Fruit fly (Drosophila melanogaster) whole organism, embryonic: Measurements from ENCODE around the gene CG42366.

Experiments
- Atf6 ChIP-seq: fragments of 200-800 bp; sonication (Bioruptor generic); IDR thresholded peaks from 2 replicates; pipeline ENCODE4 v1.3.6; 2022; ENCODE audit warnings: missing biosample characterization, missing genetic modification characterization
- CG12071 ChIP-seq: fragments of 200-800 bp; sonication (Bioruptor generic); optimal IDR thresholded peaks from 3 replicates; lab custom pipeline; 2018; ENCODE audit warnings: missing biosample characterization, mild to moderate bottlenecking, missing genetic modification characterization
- CG1602 ChIP-seq: fragments of 200-800 bp; sonication (Bioruptor generic); optimal IDR thresholded peaks from 3 replicates; lab custom pipeline; 2016; ENCODE audit warnings: missing biosample characterization, missing genetic modification characterization
- CG17361 ChIP-seq: fragments of 200-800 bp; sonication (Bioruptor generic); IDR thresholded peaks from 3 replicates; pipeline ENCODE4 v1.3.6; 2022; ENCODE audit warnings: missing biosample characterization, missing genetic modification characterization
- CG17568 ChIP-seq: fragments of 200-800 bp; sonication (Bioruptor generic); optimal IDR thresholded peaks from 2 replicates; lab custom pipeline; 2018; ENCODE audit warnings: missing biosample characterization, mild to moderate bottlenecking, missing genetic modification characterization, moderate library complexity
- CG17612 ChIP-seq: fragments of 200-800 bp; sonication (Bioruptor generic); IDR thresholded peaks from 2 replicates; pipeline ENCODE4 v1.3.6; 2022; ENCODE audit warnings: missing biosample characterization, missing genetic modification characterization
- CG31224 ChIP-seq: fragments of 200-800 bp; sonication (Bioruptor generic); IDR thresholded peaks from 2 replicates; pipeline ENCODE4 v1.3.6; 2022; ENCODE audit warnings: missing biosample characterization, missing genetic modification characterization
- CG31388 ChIP-seq: fragments of 200-800 bp; sonication (Bioruptor generic); optimal IDR thresholded peaks from 2 replicates; lab custom pipeline; 2016; ENCODE audit warnings: missing biosample characterization, missing genetic modification characterization
- CG4404 ChIP-seq: fragments of 200-800 bp; sonication (Bioruptor generic); IDR thresholded peaks from 2 replicates; pipeline ENCODE4 v1.3.6; 2022; ENCODE audit warnings: missing biosample characterization, missing genetic modification characterization
- CG4617 ChIP-seq: fragments of 200-800 bp; sonication (Bioruptor generic); optimal IDR thresholded peaks from 3 replicates; lab custom pipeline; 2016; ENCODE audit warnings: missing biosample characterization, missing genetic modification characterization, borderline replicate concordance
- CG7745 ChIP-seq: fragments of 200-800 bp; sonication (Bioruptor generic); optimal IDR thresholded peaks from 2 replicates; lab custom pipeline; 2018; ENCODE audit warnings: missing biosample characterization, mild to moderate bottlenecking, missing genetic modification characterization, moderate library complexity
- CG8290 ChIP-seq, 3 experiments: fragments of 200-800 bp; sonication (Bioruptor generic); optimal IDR thresholded peaks; 2 replicates each; lab custom pipeline; 2016 to 2019; ENCODE audit warnings: missing biosample characterization in 3 of 3, missing genetic modification characterization in 3 of 3, mild to moderate bottlenecking in 2 of 3, moderate library complexity in 1 of 3
- CG9817 ChIP-seq: fragments of 200-800 bp; sonication (Bioruptor generic); optimal IDR thresholded peaks from 2 replicates; lab custom pipeline; 2018; ENCODE audit warnings: missing biosample characterization, mild to moderate bottlenecking, missing genetic modification characterization, moderate library complexity
- CHES-1-like ChIP-seq: fragments of 200-800 bp; sonication (Bioruptor generic); optimal IDR thresholded peaks from 2 replicates; lab custom pipeline; 2016; ENCODE audit warnings: missing biosample characterization, missing genetic modification characterization
- Chrac-16 ChIP-seq: fragments of 200-800 bp; sonication (Bioruptor generic); optimal IDR thresholded peaks from 3 replicates; lab custom pipeline; 2016; ENCODE audit warnings: missing biosample characterization, missing genetic modification characterization
- Dll ChIP-seq: fragments of 200-800 bp; sonication (Bioruptor generic); IDR thresholded peaks from 4 replicates; pipeline ENCODE4 v1.3.6; 2022; ENCODE audit warnings: missing biosample characterization, missing genetic modification characterization; ENCODE audit not compliant: partially characterized antibody
- Hr51 ChIP-seq, 2 experiments: fragments of 200-800 bp; sonication (Bioruptor generic); optimal IDR thresholded peaks; 2 replicates in 1 of 2; 3 replicates in 1 of 2; lab custom pipeline; 2016 to 2018; ENCODE audit warnings: missing biosample characterization in 2 of 2, missing genetic modification characterization in 2 of 2, mild to moderate bottlenecking in 1 of 2, moderate library complexity in 1 of 2
- NC2α ChIP-seq: fragments of 200-800 bp; sonication (Bioruptor generic); optimal IDR thresholded peaks from 2 replicates; lab custom pipeline; 2016; ENCODE audit warnings: missing biosample characterization, missing genetic modification characterization
- Scr ChIP-seq: fragments of 200-800 bp; sonication (Bioruptor generic); IDR thresholded peaks from 2 replicates; pipeline ENCODE4 v1.3.6; 2022; ENCODE audit warnings: missing biosample characterization, missing genetic modification characterization; ENCODE audit not compliant: partially characterized antibody
- Sox100B ChIP-seq: fragments of 200-800 bp; sonication (Bioruptor generic); optimal IDR thresholded peaks from 3 replicates; lab custom pipeline; 2018; ENCODE audit warnings: missing biosample characterization, mild to moderate bottlenecking, missing genetic modification characterization
- Stat92E ChIP-seq, 3 experiments: fragments of >200 bp in 2 of 3; fragments of 200-800 bp in 1 of 3; sonication (Bioruptor generic) in 1 of 3; optimal IDR thresholded peaks; 2 replicates each; lab custom pipeline; 2017 to 2019; ENCODE audit warnings: missing biosample characterization in 3 of 3, missing genetic modification characterization in 3 of 3, mild to moderate bottlenecking in 1 of 3, moderate library complexity in 1 of 3
- Xbp1 ChIP-seq: fragments of 200-800 bp; sonication (Bioruptor generic); optimal IDR thresholded peaks from 3 replicates; lab custom pipeline; 2016; ENCODE audit warnings: missing biosample characterization, mild to moderate bottlenecking, missing genetic modification characterization
- ash1 ChIP-seq: fragments of 200-800 bp; sonication (Bioruptor generic); optimal IDR thresholded peaks from 2 replicates; lab custom pipeline; 2018; ENCODE audit warnings: missing biosample characterization, mild to moderate bottlenecking, missing genetic modification characterization
- bowl ChIP-seq: fragments of 200-800 bp; sonication (Bioruptor generic); IDR thresholded peaks from 2 replicates; pipeline ENCODE4 v1.3.6; 2022; ENCODE audit warnings: missing biosample characterization, missing genetic modification characterization
- chif ChIP-seq, 2 experiments: fragments of 200-800 bp; sonication (Bioruptor generic); optimal IDR thresholded peaks; 3 replicates each; lab custom pipeline; 2016; ENCODE audit warnings: missing biosample characterization in 2 of 2, missing genetic modification characterization in 2 of 2
- chm ChIP-seq: fragments of 200-800 bp; sonication (Bioruptor generic); IDR thresholded peaks from 2 replicates; pipeline ENCODE4 v1.3.6; 2022; ENCODE audit warnings: missing biosample characterization, missing genetic modification characterization
- crol ChIP-seq: fragments of 200-800 bp; sonication (Bioruptor generic); IDR thresholded peaks from 2 replicates; pipeline ENCODE4 v1.3.6; 2022; ENCODE audit warnings: missing biosample characterization, missing genetic modification characterization
- da ChIP-seq: fragments of 200-800 bp; sonication (Bioruptor generic); optimal IDR thresholded peaks from 2 replicates; lab custom pipeline; 2016; ENCODE audit warnings: missing biosample characterization, missing genetic modification characterization
- ewg ChIP-seq: fragments of 200-800 bp; sonication (Bioruptor generic); optimal IDR thresholded peaks from 3 replicates; lab custom pipeline; 2017; ENCODE audit warnings: mild to moderate bottlenecking, missing biosample characterization, missing genetic modification reagents, missing genetic modification characterization
- exex ChIP-seq: fragments of 200-800 bp; sonication (Bioruptor generic); optimal IDR thresholded peaks from 4 replicates; lab custom pipeline; 2018; ENCODE audit warnings: missing biosample characterization, mild to moderate bottlenecking, missing genetic modification characterization, moderate library complexity
- fd3F ChIP-seq: fragments of 200-800 bp; sonication (Bioruptor generic); optimal IDR thresholded peaks from 2 replicates; lab custom pipeline; 2018; ENCODE audit warnings: missing biosample characterization, mild to moderate bottlenecking, missing genetic modification characterization, moderate library complexity
- gem ChIP-seq: fragments of 200-800 bp; sonication (Bioruptor generic); optimal IDR thresholded peaks from 2 replicates; lab custom pipeline; 2019; ENCODE audit warnings: missing biosample characterization, mild to moderate bottlenecking, missing genetic modification characterization, moderate library complexity
- hkb ChIP-seq, 2 experiments: fragments of 200-800 bp in 1 of 2; fragments of >200 bp in 1 of 2; sonication (Bioruptor generic) in 1 of 2; IDR thresholded peaks in 1 of 2; optimal IDR thresholded peaks in 1 of 2; 2 replicates each; pipeline versions ENCODE4 v1.3.6 to Lab custom; 2017 to 2022; ENCODE audit warnings: missing biosample characterization in 1 of 2, missing genetic modification characterization in 1 of 2
- hth ChIP-seq: fragments of >200 bp; optimal IDR thresholded peaks from 2 replicates; lab custom pipeline; 2017; ENCODE audit warnings: inconsistent platforms
- luna ChIP-seq: fragments of 200-800 bp; sonication (Bioruptor generic); optimal IDR thresholded peaks from 2 replicates; lab custom pipeline; 2016; ENCODE audit warnings: missing biosample characterization, missing genetic modification characterization
- maf-S ChIP-seq: fragments of 200-800 bp; sonication (Bioruptor generic); optimal IDR thresholded peaks from 2 replicates; lab custom pipeline; 2016; ENCODE audit warnings: missing biosample characterization, missing genetic modification characterization
- odd ChIP-seq: fragments of 200-800 bp; sonication (Bioruptor generic); optimal IDR thresholded peaks from 2 replicates; lab custom pipeline; 2017; ENCODE audit warnings: missing biosample characterization, mild to moderate bottlenecking, missing genetic modification characterization
- onecut ChIP-seq: fragments of 200-800 bp; sonication (Bioruptor generic); IDR thresholded peaks from 2 replicates; pipeline ENCODE4 v1.3.6; 2022; ENCODE audit warnings: missing biosample characterization, missing genetic modification characterization
- pb ChIP-seq: fragments of 200-800 bp; sonication (Bioruptor generic); optimal IDR thresholded peaks from 3 replicates; lab custom pipeline; 2016; ENCODE audit warnings: missing biosample characterization, missing genetic modification characterization
- sc ChIP-seq, 3 experiments: fragments of >200 bp in 2 of 3; fragments of 200-800 bp in 1 of 3; sonication (Bioruptor generic) in 1 of 3; optimal IDR thresholded peaks; 2 replicates in 2 of 3; 3 replicates in 1 of 3; lab custom pipeline; 2017; ENCODE audit warnings: mild to moderate bottlenecking in 1 of 3, missing biosample characterization in 1 of 3, missing genetic modification characterization in 1 of 3, missing genetic modification reagents in 1 of 3
- sim ChIP-seq: fragments of 200-800 bp; sonication (Bioruptor generic); IDR thresholded peaks from 2 replicates; pipeline ENCODE4 v1.3.6; 2022; ENCODE audit warnings: missing biosample characterization, missing genetic modification characterization
- stwl ChIP-seq: fragments of 200-800 bp; sonication (Bioruptor generic); optimal IDR thresholded peaks from 3 replicates; lab custom pipeline; 2018; ENCODE audit warnings: missing biosample characterization, mild to moderate bottlenecking, missing genetic modification characterization, moderate library complexity
- tio ChIP-seq: fragments of 200-800 bp; sonication (Bioruptor generic); optimal IDR thresholded peaks from 2 replicates; lab custom pipeline; 2017; ENCODE audit warnings: missing biosample characterization, missing genetic modification characterization, inconsistent platforms
- twi ChIP-seq: fragments of 200-800 bp; optimal IDR thresholded peaks from 2 replicates; lab custom pipeline; 2019; ENCODE audit warnings: missing biosample characterization, mild to moderate bottlenecking, missing genetic modification characterization, moderate library complexity
- tx ChIP-seq: fragments of 200-800 bp; sonication (Bioruptor generic); optimal IDR thresholded peaks from 2 replicates; lab custom pipeline; 2016; ENCODE audit warnings: missing biosample characterization, missing genetic modification characterization
- vvl ChIP-seq: fragments of 200-800 bp; sonication (Bioruptor generic); IDR thresholded peaks from 2 replicates; pipeline ENCODE4 v1.3.6; 2022; ENCODE audit warnings: missing biosample characterization, missing genetic modification characterization
- wdn ChIP-seq: fragments of 200-800 bp; sonication (Bioruptor generic); IDR thresholded peaks from 2 replicates; pipeline ENCODE4 v1.3.6; 2022; ENCODE audit warnings: missing biosample characterization, missing genetic modification characterization
- zen2 ChIP-seq: fragments of 200-800 bp; sonication (Bioruptor generic); IDR thresholded peaks from 3 replicates; pipeline ENCODE4 v1.3.6; 2022; ENCODE audit warnings: missing biosample characterization, missing genetic modification characterization; ENCODE audit not compliant: partially characterized antibody

The CG42366 gene

DNA sequence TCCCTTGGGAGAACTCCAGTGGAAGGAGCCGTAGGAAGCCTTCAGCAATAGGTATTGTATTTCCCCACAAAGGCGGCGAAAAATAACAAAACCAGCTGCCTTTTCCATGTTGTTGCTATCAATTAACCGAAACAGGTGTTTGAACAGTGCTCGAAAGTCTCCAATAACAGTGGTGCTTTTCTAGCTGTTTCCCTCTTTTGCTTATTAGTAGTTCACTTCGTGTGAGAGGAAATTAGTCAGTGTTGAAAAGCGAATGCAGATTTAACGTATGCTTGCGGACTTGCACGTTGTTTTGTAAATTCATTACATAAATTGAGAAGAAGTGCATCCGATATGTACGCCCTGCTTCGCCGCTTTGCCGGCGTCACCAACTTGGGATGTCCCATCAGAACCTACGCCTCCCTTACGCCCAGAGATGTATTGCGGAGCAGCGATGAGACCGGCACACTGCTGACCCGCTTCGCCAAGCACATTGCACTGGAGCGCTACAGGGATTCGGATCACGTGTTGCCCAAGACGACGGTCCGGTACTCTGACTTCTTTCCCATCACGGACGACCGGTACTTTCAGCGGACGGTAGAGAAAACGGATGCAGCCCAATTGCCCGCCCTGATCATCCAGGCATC, 13.8 kb downstream of the CG42366 start, which contains the start of the genes Datp and CG4619 (continued):
- TF ChIP-seq ewg = peak; percentile 0
- TF ChIP-seq CG12071 (GFP tag; lab: Kevin White, UChicago) = no peak
- no peak for TF ChIP-seq sim (GFP tag; lab: Robert Waterston, UW)
- peak; percentile 39 for TF ChIP-seq CG9817 (tag; lab: Kevin White, UChicago)
- TF ChIP-seq CG17361 (GFP tag; lab: Robert Waterston, UW) = no peak
- TF ChIP-seq tio = no peak
- no peak for TF ChIP-seq CG1602 (GFP tag; lab: Kevin White, UChicago)
- peak; percentile 26 for TF ChIP-seq tx
- no peak for TF ChIP-seq CG17568
- TF ChIP-seq vvl = peak; percentile 63; the same call in 1 of the 2 replicates
- TF ChIP-seq maf-S (GFP tag; lab: Kevin White, UChicago) = peak; percentile 25
- no peak for TF ChIP-seq Scr (GFP tag; lab: Robert Waterston, UW)
- TF ChIP-seq pb (GFP tag; lab: Kevin White, UChicago) = no peak
- TF ChIP-seq Atf6 (GFP tag; lab: Robert Waterston, UW) = no peak
- no peak for TF ChIP-seq chm (GFP tag; lab: Robert Waterston, UW)
- no peak for TF ChIP-seq ash1 (GFP tag; lab: Kevin White, UChicago)
- TF ChIP-seq Hr51 (GFP tag; optimal IDR thresholded peaks at IDR 0.05; lab: Kevin White, UChicago) = no peak
- TF ChIP-seq CG4617 (GFP tag; lab: Kevin White, UChicago) = peak; percentile 55
- TF ChIP-seq wdn (GFP tag; lab: Robert Waterston, UW) = 0 out of 2 replicates have a peak, but pooled peaks have one; percentile 20
- no peak for TF ChIP-seq Dll (GFP tag; lab: Robert Waterston, UW)
- no peak for TF ChIP-seq onecut (GFP tag; lab: Robert Waterston, UW)
- no peak for TF ChIP-seq Sox100B
- peak in 1 of 2 experiments; percentile 16 for TF ChIP-seq chif (GFP tag; optimal IDR thresholded peaks at IDR 0.05; lab: Kevin White, UChicago)
- peak; percentile 40 for TF ChIP-seq CG4404 (GFP tag; lab: Robert Waterston, UW)
- TF ChIP-seq da (GFP tag; lab: Kevin White, UChicago) = peak; percentile 49
- TF ChIP-seq hth (lab: Kevin White, UChicago) = no peak
- no peak for TF ChIP-seq CG31388 (GFP tag; lab: Kevin White, UChicago)
- no peak for TF ChIP-seq odd (GFP tag; lab: Kevin White, UChicago)
- no peak for TF ChIP-seq gem (tag; lab: Kevin White, UChicago)
- TF ChIP-seq fd3F (GFP tag; lab: Kevin White, UChicago) = no peak
- peak; percentile 77 for TF ChIP-seq exex
- no peak for TF ChIP-seq Stat92E (GFP tag; optimal IDR thresholded peaks at IDR 0.05; lab: Kevin White, UChicago)
- TF ChIP-seq crol (GFP tag; lab: Robert Waterston, UW) = no peak
- TF ChIP-seq twi (tag; lab: Kevin White, UChicago) = no peak
- peak; percentile 78 for TF ChIP-seq stwl (tag; lab: Kevin White, UChicago)
- TF ChIP-seq hkb (optimal IDR thresholded peaks at IDR 0.05; lab: Kevin White, UChicago) = no peak
- no peak for TF ChIP-seq hkb (GFP tag; IDR thresholded peaks at IDR 0.05; lab: Robert Waterston, UW)
- no peak for TF ChIP-seq zen2 (GFP tag; lab: Robert Waterston, UW)
- no peak for TF ChIP-seq luna (GFP tag; lab: Kevin White, UChicago)
- no peak for TF ChIP-seq bowl (GFP tag; lab: Robert Waterston, UW)
- TF ChIP-seq sc (optimal IDR thresholded peaks at IDR 0.05; lab: Kevin White, UChicago) = no peak
- TF ChIP-seq sc (GFP tag; optimal IDR thresholded peaks at IDR 0.05; lab: Kevin White, UChicago) = no peak
- TF ChIP-seq CG8290 (GFP tag; optimal IDR thresholded peaks at IDR 0.05; lab: Kevin White, UChicago) = no peak
- TF ChIP-seq CG8290 (tag; optimal IDR thresholded peaks at IDR 0.05; lab: Kevin White, UChicago) = no peak
- TF ChIP-seq CG31224 (GFP tag; lab: Robert Waterston, UW) = no peak
- no peak for TF ChIP-seq CG7745 (tag; lab: Kevin White, UChicago)
- TF ChIP-seq NC2α (GFP tag; lab: Kevin White, UChicago) = no peak
- TF ChIP-seq CG17612 (GFP tag; lab: Robert Waterston, UW) = no peak
- peak; percentile 1 for TF ChIP-seq Chrac-16 (GFP tag; lab: Kevin White, UChicago)
- TF ChIP-seq CHES-1-like (GFP tag; lab: Kevin White, UChicago) = peak; percentile 29
- peak; percentile 61 for TF ChIP-seq Xbp1 (GFP tag; lab: Kevin White, UChicago)
